Worm (Caenorhabditis elegans): Measurements from ENCODE around the gene C56G3.2.

DNA sequence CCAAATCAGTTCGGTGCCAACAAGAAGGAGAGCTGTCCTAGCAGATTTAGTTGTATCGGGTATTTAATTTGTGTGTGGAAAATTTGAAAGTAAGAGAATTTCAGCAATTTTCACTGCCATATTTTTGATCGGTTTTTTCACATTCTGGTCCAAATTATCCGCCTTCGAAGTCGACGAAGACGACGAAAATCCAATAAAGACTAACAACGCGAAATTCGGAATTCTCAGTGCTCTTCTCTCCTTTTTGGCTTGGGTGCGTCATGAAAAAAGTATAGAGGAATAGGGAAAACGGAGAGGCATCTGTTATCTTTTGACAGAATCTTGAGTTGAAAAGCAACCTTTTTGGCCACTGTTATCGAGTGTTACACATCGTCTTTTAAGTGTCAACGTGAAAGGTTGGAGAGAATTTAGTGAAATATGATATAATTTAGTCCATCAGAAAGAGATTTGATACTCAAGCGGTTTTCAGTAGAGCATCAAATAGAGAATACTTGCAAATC lies 37.3 kb upstream of the C56G3.2 start:
- TF ChIP-seq php-3 (GFP tag; IDR thresholded peaks at IDR 0.05) (no peak), pqm-1 (tag; optimal IDR thresholded peaks at IDR 0.05) (no peak)
